Worm (Caenorhabditis elegans): ENCODE data around the gene F27D9.12.

Gene F27D9.12

DNA sequence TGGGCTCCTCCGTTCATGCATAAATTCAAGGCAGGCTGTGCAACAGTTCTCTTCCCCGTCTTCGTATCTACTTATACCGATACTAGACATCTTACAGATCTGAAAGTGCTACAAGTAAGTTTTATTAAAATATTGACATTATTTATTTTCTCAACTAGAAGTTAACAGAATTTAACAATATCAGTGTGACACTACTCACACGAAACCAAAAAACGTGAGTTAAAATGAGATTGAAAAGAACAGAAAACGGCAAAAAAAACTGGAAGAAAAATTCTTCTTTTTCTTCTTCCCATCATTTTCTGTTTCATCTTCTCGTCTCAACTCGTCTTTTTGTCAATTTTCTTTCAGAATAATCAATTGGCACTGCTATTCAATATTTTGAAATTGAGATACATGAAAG is at the start of gene F27D9.12:
Gene F27D9.12 (minus strand): TSS at position 101 of the 400 bp plus-strand sequence.
- TF ChIP-seq dmd-4 (tag; optimal IDR thresholded peaks at IDR 0.05) (no peak), nhr-6 (tag; optimal IDR thresholded peaks at IDR 0.05) (no peak), sma-9 (GFP tag; optimal IDR thresholded peaks at IDR 0.05) (no peak), sma-9 (tag; optimal IDR thresholded peaks at IDR 0.05) (no peak), crh-2 (tag; optimal IDR thresholded peaks at IDR 0.05) (no peak), skn-1 (tag; optimal IDR thresholded peaks at IDR 0.05) (no peak), mbf-1 (tag; optimal IDR thresholded peaks at IDR 0.05) (no peak), C34F6.9 (tag; optimal IDR thresholded peaks at IDR 0.05) (no peak), nhr-10 (tag; optimal IDR thresholded peaks at IDR 0.05) (no peak), elt-3 (tag; optimal IDR thresholded peaks at IDR 0.05) (no peak), sma-3 (GFP tag; optimal IDR thresholded peaks at IDR 0.05) (no peak), nhr-21 (tag; optimal IDR thresholded peaks at IDR 0.05) (no peak), R02D3.7 (tag; optimal IDR thresholded peaks at IDR 0.05) (no peak), nhr-11 (tag; optimal IDR thresholded peaks at IDR 0.05) (no peak), nhr-12 (tag; optimal IDR thresholded peaks at IDR 0.05) (no peak)

DNA sequence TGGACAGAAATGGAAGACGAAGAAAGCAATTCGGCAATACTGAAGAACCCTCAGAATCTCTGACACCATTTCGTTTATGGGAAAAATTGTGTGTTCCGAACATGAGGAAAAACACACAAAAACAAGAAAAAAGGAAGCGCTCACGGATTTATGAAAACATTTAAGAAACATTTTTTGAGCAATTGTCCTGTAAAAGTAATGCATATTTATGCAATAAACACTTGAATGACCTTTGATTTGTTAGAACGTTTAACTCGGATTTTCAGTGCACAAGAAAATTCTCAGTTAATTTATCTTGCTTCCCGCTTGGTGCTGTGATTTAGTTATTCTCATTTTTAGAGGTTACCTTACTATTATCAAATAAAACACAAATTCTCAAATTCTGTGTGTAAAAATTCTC is 47.1 kb upstream of the F27D9.12 start:
- TF ChIP-seq nhr-6 (tag; optimal IDR thresholded peaks at IDR 0.05) = no peak
- no peak for TF ChIP-seq C34F6.9 (tag; optimal IDR thresholded peaks at IDR 0.05)
- no peak for TF ChIP-seq nhr-12 (tag; optimal IDR thresholded peaks at IDR 0.05)
- TF ChIP-seq skn-1 (tag; optimal IDR thresholded peaks at IDR 0.05) = no peak
- TF ChIP-seq ceh-16 (tag; optimal IDR thresholded peaks at IDR 0.05) = no peak
- TF ChIP-seq nhr-23 (tag; optimal IDR thresholded peaks at IDR 0.05) = no peak
- no peak for TF ChIP-seq ztf-4 (tag; optimal IDR thresholded peaks at IDR 0.05)
- TF ChIP-seq nhr-11 (tag; optimal IDR thresholded peaks at IDR 0.05) = no peak
- no peak for TF ChIP-seq ZK546.5 (tag; optimal IDR thresholded peaks at IDR 0.05)
- TF ChIP-seq peb-1 (tag; optimal IDR thresholded peaks at IDR 0.05) = no peak
- TF ChIP-seq ztf-11 (tag; optimal IDR thresholded peaks at IDR 0.05) = no peak
- no peak for TF ChIP-seq mdl-1 (tag; optimal IDR thresholded peaks at IDR 0.05)
- no peak for TF ChIP-seq R02D3.7 (tag; optimal IDR thresholded peaks at IDR 0.05)
- no peak for TF ChIP-seq crh-2 (tag; optimal IDR thresholded peaks at IDR 0.05)
- TF ChIP-seq lin-39 (tag; optimal IDR thresholded peaks at IDR 0.05) = no peak
- no peak for TF ChIP-seq sem-4 (tag; optimal IDR thresholded peaks at IDR 0.05)
- TF ChIP-seq Y55F3AM.14 (GFP tag; optimal IDR thresholded peaks at IDR 0.05) = no peak
- no peak for TF ChIP-seq elt-3 (tag; optimal IDR thresholded peaks at IDR 0.05)
- no peak for TF ChIP-seq sma-3 (GFP tag; optimal IDR thresholded peaks at IDR 0.05)
- no peak for TF ChIP-seq egl-27 (tag; optimal IDR thresholded peaks at IDR 0.05)

DNA sequence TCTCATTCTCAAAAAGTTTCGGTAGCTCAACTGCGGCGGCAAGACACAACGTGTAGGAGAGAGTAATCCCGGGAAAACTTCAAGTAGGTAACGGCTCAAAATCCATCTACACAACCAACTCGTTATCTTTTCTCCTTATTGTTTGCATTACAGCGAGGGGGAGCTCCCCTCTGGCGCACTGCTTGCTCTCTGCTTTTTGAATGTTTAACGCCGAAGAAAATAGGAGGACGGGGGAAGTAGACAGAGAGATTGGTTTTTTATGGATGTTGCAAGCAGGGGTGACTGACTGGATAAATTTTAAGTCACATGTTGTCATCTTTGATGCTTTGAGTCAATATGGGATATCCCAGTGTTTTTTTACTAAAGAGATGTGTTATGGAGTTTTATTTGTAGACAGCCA is 32.8 kb upstream of the F27D9.12 start:
- TF ChIP-seq lin-39 (tag; optimal IDR thresholded peaks at IDR 0.05) = no peak
- peak; percentile 24 for TF ChIP-seq sma-9 (GFP tag; optimal IDR thresholded peaks at IDR 0.05)
- no peak for TF ChIP-seq sma-9 (tag; optimal IDR thresholded peaks at IDR 0.05)
- TF ChIP-seq gmeb-1 (tag; optimal IDR thresholded peaks at IDR 0.05) = no peak
- no peak for TF ChIP-seq mab-5 (tag; optimal IDR thresholded peaks at IDR 0.05)
- no peak for TF ChIP-seq lsy-2 (tag; optimal IDR thresholded peaks at IDR 0.05)
- no peak for TF ChIP-seq nhr-21 (tag; optimal IDR thresholded peaks at IDR 0.05)
- peak; percentile 29 for TF ChIP-seq F13H6.1 (tag; optimal IDR thresholded peaks at IDR 0.05)
- no peak for TF ChIP-seq zag-1 (tag; optimal IDR thresholded peaks at IDR 0.05)
- no peak for TF ChIP-seq elt-3 (tag; optimal IDR thresholded peaks at IDR 0.05)
- TF ChIP-seq Y55F3AM.14 (GFP tag; optimal IDR thresholded peaks at IDR 0.05) = no peak
- TF ChIP-seq unc-55 (GFP tag; optimal IDR thresholded peaks at IDR 0.05) = no peak
- no peak for TF ChIP-seq nhr-77 (tag; optimal IDR thresholded peaks at IDR 0.05)
- TF ChIP-seq aly-2 (tag; optimal IDR thresholded peaks at IDR 0.05) = no peak
- TF ChIP-seq nhr-129 (tag; optimal IDR thresholded peaks at IDR 0.05) = peak; percentile 23
- TF ChIP-seq unc-39 (tag; optimal IDR thresholded peaks at IDR 0.05) = no peak
- TF ChIP-seq sem-4 (tag; optimal IDR thresholded peaks at IDR 0.05) = no peak
- no peak for TF ChIP-seq elt-1 (tag; optimal IDR thresholded peaks at IDR 0.05)
- no peak for TF ChIP-seq nhr-25 (tag; optimal IDR thresholded peaks at IDR 0.05)
- TF ChIP-seq dmd-4 (tag; optimal IDR thresholded peaks at IDR 0.05) = no peak

DNA sequence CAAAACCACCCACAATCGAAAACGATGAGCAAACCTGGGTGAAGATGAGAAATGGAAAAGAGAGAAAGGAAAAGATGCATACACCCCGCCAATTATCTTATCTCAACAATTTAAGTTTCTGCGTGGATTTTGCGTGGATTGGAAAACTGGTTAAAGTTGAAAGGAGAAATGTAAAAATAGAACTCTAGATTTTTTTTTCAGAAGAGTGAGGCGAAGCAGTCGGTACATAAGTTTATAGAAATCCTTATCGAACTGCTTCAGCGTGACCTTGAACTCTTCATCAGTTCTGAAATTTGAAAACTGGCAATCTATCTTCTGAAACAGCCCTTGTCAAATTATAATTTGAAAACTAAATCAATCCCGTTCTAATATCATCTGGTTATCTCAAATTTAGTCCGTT is 32.3 kb upstream of the F27D9.12 start, which contains the start of gene clik-2:
Gene clik-2 (minus strand): TSS at position 101 of the 400 bp plus-strand sequence.
- TF ChIP-seq nhr-129 (tag; optimal IDR thresholded peaks at IDR 0.05) (no peak), ztf-11 (tag; optimal IDR thresholded peaks at IDR 0.05) (no peak), lin-11 (tag; optimal IDR thresholded peaks at IDR 0.05) (no peak), lin-13 (GFP tag; optimal IDR thresholded peaks at IDR 0.05) (no peak), ama-1 (optimal IDR thresholded peaks at IDR 0.05) (no peak)
